Fruit fly (Drosophila melanogaster) whole organism, embryonic: ENCODE data around the gene Rpp30.

ENCODE experiments used
- Ada2b ChIP-seq: fragments of 200-800 bp; sonication (Bioruptor generic); IDR thresholded peaks from 2 replicates; pipeline ENCODE4 v1.3.6; 2022; ENCODE audit warnings: missing biosample characterization, missing genetic modification characterization
- CG10366 ChIP-seq: fragments of 200-800 bp; sonication (Bioruptor generic); IDR thresholded peaks from 2 replicates; pipeline ENCODE4 v1.3.6; 2022; ENCODE audit warnings: missing biosample characterization, missing genetic modification characterization
- CG10462 ChIP-seq: fragments of 200-800 bp; sonication (Bioruptor generic); optimal IDR thresholded peaks from 2 replicates; lab custom pipeline; 2016; ENCODE audit warnings: missing biosample characterization, missing genetic modification characterization
- CG11398 ChIP-seq: fragments of 200-800 bp; sonication (Bioruptor generic); optimal IDR thresholded peaks from 2 replicates; lab custom pipeline; 2016; ENCODE audit warnings: missing biosample characterization, missing genetic modification characterization
- CG12391 ChIP-seq: fragments of 200-800 bp; sonication (Bioruptor generic); optimal IDR thresholded peaks from 3 replicates; lab custom pipeline; 2018; ENCODE audit warnings: missing biosample characterization, mild to moderate bottlenecking, missing genetic modification characterization, moderate library complexity
- CG13894 ChIP-seq: fragments of 200-800 bp; sonication (Bioruptor generic); optimal IDR thresholded peaks from 3 replicates; lab custom pipeline; 2018; ENCODE audit warnings: missing biosample characterization, mild to moderate bottlenecking, missing genetic modification characterization, moderate library complexity
- CG14667 ChIP-seq: fragments of 200-800 bp; sonication (Bioruptor generic); IDR thresholded peaks from 2 replicates; pipeline ENCODE4 v1.3.6; 2022; ENCODE audit warnings: missing biosample characterization, missing genetic modification characterization
- CG15269 ChIP-seq: fragments of 200-800 bp; sonication (Bioruptor generic); optimal IDR thresholded peaks from 2 replicates; lab custom pipeline; 2018; ENCODE audit warnings: missing biosample characterization, mild to moderate bottlenecking, missing genetic modification characterization, moderate library complexity
- CG1647 ChIP-seq: fragments of 200-800 bp; sonication (Bioruptor generic); optimal IDR thresholded peaks from 3 replicates; lab custom pipeline; 2016; ENCODE audit warnings: missing biosample characterization, missing genetic modification characterization
- CG17361 ChIP-seq: fragments of 200-800 bp; sonication (Bioruptor generic); IDR thresholded peaks from 3 replicates; pipeline ENCODE4 v1.3.6; 2022; ENCODE audit warnings: missing biosample characterization, missing genetic modification characterization
- CG1832 ChIP-seq: fragments of 200-800 bp; sonication (Bioruptor generic); optimal IDR thresholded peaks from 2 replicates; lab custom pipeline; 2017; ENCODE audit warnings: missing biosample characterization, mild to moderate bottlenecking, missing genetic modification characterization, inconsistent platforms
- CG2202 ChIP-seq: fragments of 200-800 bp; sonication (Bioruptor generic); optimal IDR thresholded peaks from 2 replicates; lab custom pipeline; 2018; ENCODE audit warnings: missing biosample characterization, mild to moderate bottlenecking, missing genetic modification characterization
- CG2889 ChIP-seq: fragments of 200-800 bp; sonication (Bioruptor generic); IDR thresholded peaks from 3 replicates; pipeline ENCODE4 v1.3.6; 2022; ENCODE audit warnings: missing biosample characterization, missing genetic modification characterization
- CG32532 ChIP-seq: fragments of 200-800 bp; sonication (Bioruptor generic); IDR thresholded peaks from 2 replicates; pipeline ENCODE4 v1.3.6; 2022; ENCODE audit warnings: missing biosample characterization, missing genetic modification characterization
- CG34422 ChIP-seq: fragments of 200-800 bp; sonication (Bioruptor generic); IDR thresholded peaks from 3 replicates; pipeline ENCODE4 v1.3.6; 2022; ENCODE audit warnings: missing biosample characterization, missing genetic modification characterization
- CG4617 ChIP-seq: fragments of 200-800 bp; sonication (Bioruptor generic); optimal IDR thresholded peaks from 3 replicates; lab custom pipeline; 2016; ENCODE audit warnings: missing biosample characterization, missing genetic modification characterization, borderline replicate concordance
- CG7963 ChIP-seq: fragments of 200-800 bp; sonication (Bioruptor generic); IDR thresholded peaks from 3 replicates; pipeline ENCODE4 v1.3.6; 2022; ENCODE audit warnings: missing biosample characterization, missing genetic modification characterization; ENCODE audit not compliant: partially characterized antibody
- CG8924 ChIP-seq: fragments of 200-800 bp; optimal IDR thresholded peaks from 3 replicates; lab custom pipeline; 2019; ENCODE audit warnings: missing biosample characterization, mild to moderate bottlenecking, missing genetic modification characterization, moderate library complexity
- CG9727 ChIP-seq: fragments of 200-800 bp; sonication (Bioruptor generic); optimal IDR thresholded peaks from 3 replicates; lab custom pipeline; 2017; ENCODE audit warnings: missing biosample characterization, mild to moderate bottlenecking, missing genetic modification characterization
- CG9876 ChIP-seq: fragments of 200-800 bp; sonication (Bioruptor generic); optimal IDR thresholded peaks from 2 replicates; lab custom pipeline; 2016; ENCODE audit warnings: missing biosample characterization, missing genetic modification characterization
- D ChIP-seq, 2 experiments: fragments of 200-800 bp in 1 of 2; fragments of >200 bp in 1 of 2; sonication (Bioruptor generic) in 1 of 2; optimal IDR thresholded peaks; 2 replicates in 1 of 2; 3 replicates in 1 of 2; lab custom pipeline; 2017; ENCODE audit warnings: mild to moderate bottlenecking in 1 of 2, missing biosample characterization in 1 of 2, missing genetic modification characterization in 1 of 2, missing genetic modification reagents in 1 of 2
- Deaf1 ChIP-seq: fragments of 200-800 bp; optimal IDR thresholded peaks from 3 replicates; lab custom pipeline; 2019; ENCODE audit warnings: missing biosample characterization, mild to moderate bottlenecking, missing genetic modification characterization, moderate library complexity
- Dref ChIP-seq: fragments of 200-800 bp; sonication (Bioruptor generic); IDR thresholded peaks from 2 replicates; pipeline ENCODE4 v1.3.6; 2022; ENCODE audit warnings: missing biosample characterization, missing genetic modification characterization
- Ets97D ChIP-seq: fragments of 200-800 bp; sonication (Bioruptor generic); optimal IDR thresholded peaks from 3 replicates; lab custom pipeline; 2016; ENCODE audit warnings: missing biosample characterization, missing genetic modification characterization
- GATAe ChIP-seq: fragments of 200-800 bp; sonication (Bioruptor generic); conservative IDR thresholded peaks from 2 replicates; pipeline ENCODE4 v1.3.6; 2022; ENCODE audit warnings: missing biosample characterization, missing genetic modification characterization
- Gsc ChIP-seq: fragments of 200-800 bp; sonication (Bioruptor generic); IDR thresholded peaks from 2 replicates; pipeline ENCODE4 v1.3.6; 2022; ENCODE audit warnings: missing biosample characterization, missing genetic modification characterization
- HmgD ChIP-seq: fragments of 200-800 bp; sonication (Bioruptor generic); optimal IDR thresholded peaks from 3 replicates; lab custom pipeline; 2016; ENCODE audit warnings: missing biosample characterization, missing genetic modification characterization
- Lim3 ChIP-seq: fragments of 200-800 bp; sonication (Bioruptor generic); IDR thresholded peaks from 2 replicates; pipeline ENCODE4 v1.3.6; 2022; ENCODE audit warnings: missing biosample characterization, missing genetic modification characterization
- MTF-1 ChIP-seq: fragments of 200-800 bp; sonication (Bioruptor generic); optimal IDR thresholded peaks from 2 replicates; lab custom pipeline; 2018; ENCODE audit warnings: missing biosample characterization, mild to moderate bottlenecking, missing genetic modification characterization, borderline replicate concordance
- Mes4 ChIP-seq: fragments of 200-800 bp; sonication (Bioruptor generic); optimal IDR thresholded peaks from 2 replicates; lab custom pipeline; 2016; ENCODE audit warnings: missing biosample characterization, missing genetic modification characterization
- NFAT ChIP-seq: fragments of 200-800 bp; sonication (Bioruptor generic); IDR thresholded peaks from 2 replicates; pipeline ENCODE4 v1.3.6; 2022; ENCODE audit warnings: missing biosample characterization, missing genetic modification characterization
- Oli ChIP-seq: fragments of 200-800 bp; sonication (Bioruptor generic); optimal IDR thresholded peaks from 2 replicates; lab custom pipeline; 2018; ENCODE audit warnings: missing biosample characterization, mild to moderate bottlenecking, missing genetic modification characterization, moderate library complexity
- Opbp ChIP-seq: fragments of 200-800 bp; sonication (Bioruptor generic); IDR thresholded peaks from 3 replicates; pipeline ENCODE4 v1.3.6; 2022; ENCODE audit warnings: missing biosample characterization, missing genetic modification characterization; ENCODE audit not compliant: partially characterized antibody
- Side ChIP-seq: fragments of 200-800 bp; sonication (Bioruptor generic); optimal IDR thresholded peaks from 2 replicates; lab custom pipeline; 2016; ENCODE audit warnings: missing biosample characterization, missing genetic modification characterization
- Spps ChIP-seq: fragments of 200-800 bp; sonication (Bioruptor generic); optimal IDR thresholded peaks from 2 replicates; lab custom pipeline; 2018; ENCODE audit warnings: missing biosample characterization, mild to moderate bottlenecking, missing genetic modification characterization
- Ssrp ChIP-seq: fragments of 200-800 bp; sonication (Bioruptor generic); optimal IDR thresholded peaks from 2 replicates; lab custom pipeline; 2018; ENCODE audit warnings: missing biosample characterization, mild to moderate bottlenecking, missing genetic modification characterization, moderate library complexity
- Stat92E ChIP-seq, 3 experiments: fragments of >200 bp in 2 of 3; fragments of 200-800 bp in 1 of 3; sonication (Bioruptor generic) in 1 of 3; optimal IDR thresholded peaks; 2 replicates each; lab custom pipeline; 2017 to 2019; ENCODE audit warnings: missing biosample characterization in 3 of 3, missing genetic modification characterization in 3 of 3, mild to moderate bottlenecking in 1 of 3, moderate library complexity in 1 of 3
- ab ChIP-seq: fragments of 200-800 bp; sonication (Bioruptor generic); optimal IDR thresholded peaks from 2 replicates; lab custom pipeline; 2016; ENCODE audit warnings: missing biosample characterization, missing genetic modification characterization
- ase ChIP-seq: fragments of 200-800 bp; sonication (Bioruptor generic); IDR thresholded peaks from 3 replicates; pipeline ENCODE4 v1.3.6; 2022; ENCODE audit warnings: missing biosample characterization, missing genetic modification characterization
- chinmo ChIP-seq: fragments of 200-800 bp; sonication (Bioruptor generic); IDR thresholded peaks from 4 replicates; pipeline ENCODE4 v1.3.6; 2022; ENCODE audit warnings: missing biosample characterization, missing genetic modification characterization; ENCODE audit not compliant: partially characterized antibody
- chn ChIP-seq: fragments of 200-800 bp; sonication (Bioruptor generic); optimal IDR thresholded peaks from 2 replicates; lab custom pipeline; 2016; ENCODE audit warnings: missing biosample characterization, missing genetic modification characterization
- dimm ChIP-seq: fragments of 200-800 bp; sonication (Bioruptor generic); IDR thresholded peaks from 2 replicates; pipeline ENCODE4 v1.3.6; 2022; ENCODE audit warnings: missing biosample characterization, missing genetic modification characterization
- fu2 ChIP-seq: fragments of 200-800 bp; sonication (Bioruptor generic); optimal IDR thresholded peaks from 2 replicates; lab custom pipeline; 2016; ENCODE audit warnings: missing biosample characterization, missing genetic modification characterization
- lilli ChIP-seq: fragments of 200-800 bp; sonication (Bioruptor generic); optimal IDR thresholded peaks from 3 replicates; lab custom pipeline; 2016; ENCODE audit warnings: missing biosample characterization, missing genetic modification characterization
- maf-S ChIP-seq: fragments of 200-800 bp; sonication (Bioruptor generic); optimal IDR thresholded peaks from 2 replicates; lab custom pipeline; 2016; ENCODE audit warnings: missing biosample characterization, missing genetic modification characterization
- nau ChIP-seq: fragments of 200-800 bp; sonication (Bioruptor generic); optimal IDR thresholded peaks from 3 replicates; lab custom pipeline; 2017; ENCODE audit warnings: missing biosample characterization, mild to moderate bottlenecking, missing genetic modification characterization, missing genetic modification reagents
- nerfin-1 ChIP-seq: fragments of 200-800 bp; sonication (Bioruptor generic); optimal IDR thresholded peaks from 3 replicates; lab custom pipeline; 2019; ENCODE audit warnings: missing biosample characterization, mild to moderate bottlenecking, missing genetic modification characterization, moderate library complexity
- pho ChIP-seq: fragments of 200-800 bp; sonication (Bioruptor generic); optimal IDR thresholded peaks from 2 replicates; lab custom pipeline; 2016; ENCODE audit warnings: missing biosample characterization, missing genetic modification characterization
- shn ChIP-seq: fragments of 200-800 bp; sonication (Bioruptor generic); optimal IDR thresholded peaks from 3 replicates; lab custom pipeline; 2016; ENCODE audit warnings: missing biosample characterization, missing genetic modification characterization
- zen ChIP-seq: fragments of 200-800 bp; sonication (Bioruptor generic); optimal IDR thresholded peaks from 3 replicates; lab custom pipeline; 2018; ENCODE audit warnings: missing biosample characterization, mild to moderate bottlenecking, missing genetic modification characterization, moderate library complexity
- zfh2 ChIP-seq: fragments of 200-800 bp; sonication (Bioruptor generic); optimal IDR thresholded peaks from 2 replicates; lab custom pipeline; 2016; ENCODE audit warnings: missing biosample characterization, missing genetic modification characterization

The Rpp30 gene

dm6 chr2L:283071-283482, 30.9 kb upstream of the Rpp30 start, which contains the start of gene CG11601 (continued):
- TF ChIP-seq lilli (GFP tag; lab: Kevin White, UChicago) = peak; percentile 68
- no peak for TF ChIP-seq Ada2b
- TF ChIP-seq Side = peak; percentile 10
- TF ChIP-seq CG15269 (tag; lab: Kevin White, UChicago) = no peak
- TF ChIP-seq GATAe = no peak
- peak; percentile 33 for TF ChIP-seq maf-S (GFP tag; lab: Kevin White, UChicago)
- no peak for TF ChIP-seq MTF-1 (GFP tag; lab: Kevin White, UChicago)
- peak; percentile 33; the same call in 1 of the 2 replicates for TF ChIP-seq CG10366 (GFP tag; lab: Robert Waterston, UW)
- no peak for TF ChIP-seq CG7963 (GFP tag; lab: Robert Waterston, UW)
- no peak for TF ChIP-seq Stat92E (GFP tag; optimal IDR thresholded peaks at IDR 0.05; lab: Kevin White, UChicago)
- TF ChIP-seq CG8924 (tag; lab: Kevin White, UChicago) = peak; percentile 13
- peak; percentile 59 for TF ChIP-seq pho (GFP tag; lab: Kevin White, UChicago)
- TF ChIP-seq CG9876 (GFP tag; lab: Kevin White, UChicago) = peak; percentile 38
- no peak for TF ChIP-seq CG10462 (GFP tag; lab: Kevin White, UChicago)
- no peak for TF ChIP-seq nau (GFP tag; lab: Kevin White, UChicago)
- TF ChIP-seq CG11398 = no peak
- TF ChIP-seq NFAT (GFP tag; lab: Robert Waterston, UW) = peak; percentile 63
- peak; percentile 36 for TF ChIP-seq CG12391
- TF ChIP-seq Ssrp (tag; lab: Kevin White, UChicago) = peak; percentile 11
- TF ChIP-seq Deaf1 = no peak
- peak; percentile 52; the same call in 1 of the 3 replicates for TF ChIP-seq CG34422
- TF ChIP-seq shn (GFP tag; lab: Kevin White, UChicago) = peak; percentile 56
- peak; percentile 1 for TF ChIP-seq CG9727 (GFP tag; lab: Kevin White, UChicago)
- TF ChIP-seq nerfin-1 (tag; lab: Kevin White, UChicago) = peak; percentile 10
- peak; percentile 39 for TF ChIP-seq fu2 (GFP tag; lab: Kevin White, UChicago)
- no peak for TF ChIP-seq Lim3 (GFP tag; lab: Robert Waterston, UW)
- TF ChIP-seq HmgD (GFP tag; lab: Kevin White, UChicago) = no peak
- TF ChIP-seq CG2202 (tag; lab: Kevin White, UChicago) = no peak
- TF ChIP-seq Ets97D (GFP tag; lab: Kevin White, UChicago) = peak; percentile 53
- no peak for TF ChIP-seq CG1647
- no peak for TF ChIP-seq Spps (tag; lab: Kevin White, UChicago)
- TF ChIP-seq dimm (GFP tag; lab: Robert Waterston, UW) = no peak
- no peak for TF ChIP-seq CG1832
- TF ChIP-seq Opbp (GFP tag; lab: Robert Waterston, UW) = no peak
- TF ChIP-seq CG32532 (GFP tag; lab: Robert Waterston, UW) = 0 out of 2 replicates have a peak, but pooled peaks have one; percentile 37
- no peak for TF ChIP-seq ase (GFP tag; lab: Robert Waterston, UW)
- peak; percentile 65 for TF ChIP-seq zfh2
- no peak for TF ChIP-seq CG14667 (GFP tag; lab: Robert Waterston, UW)
- TF ChIP-seq D (optimal IDR thresholded peaks at IDR 0.05; lab: Kevin White, UChicago) = no peak
- TF ChIP-seq D (GFP tag; optimal IDR thresholded peaks at IDR 0.05; lab: Kevin White, UChicago) = no peak
- peak; percentile 20 for TF ChIP-seq Mes4 (GFP tag; lab: Kevin White, UChicago)
- TF ChIP-seq CG17361 (GFP tag; lab: Robert Waterston, UW) = peak; percentile 59; the same call in 1 of the 3 replicates
- no peak for TF ChIP-seq CG2889 (GFP tag; lab: Robert Waterston, UW)
- TF ChIP-seq CG13894 (tag; lab: Kevin White, UChicago) = peak; percentile 56
- TF ChIP-seq ab (GFP tag; lab: Kevin White, UChicago) = no peak
- no peak for TF ChIP-seq Gsc
- no peak for TF ChIP-seq Oli (tag; lab: Kevin White, UChicago)
- no peak for TF ChIP-seq zen
- TF ChIP-seq chn (GFP tag; lab: Kevin White, UChicago) = peak; percentile 19
- TF ChIP-seq chinmo = no peak
- no peak for TF ChIP-seq CG4617 (GFP tag; lab: Kevin White, UChicago)
- TF ChIP-seq Dref (GFP tag; lab: Robert Waterston, UW) = peak; percentile 52
